Fruit fly (Drosophila melanogaster) whole organism, wandering third instar larva: ENCODE data around the gene v.
A peak's percentile ranks its signal among the peaks of the same experiment; 100 is the strongest.

Source experiments
- Abd-B ChIP-seq: fragments of >200 bp; optimal IDR thresholded peaks from 2 replicates; lab custom pipeline; 2017; ENCODE audit warnings: missing biosample characterization, missing genetic modification characterization
- CG32264 ChIP-seq: fragments of 200-800 bp; sonication (Bioruptor generic); optimal IDR thresholded peaks from 2 replicates; lab custom pipeline; 2016; ENCODE audit warnings: missing biosample characterization, missing genetic modification characterization
- CrebA ChIP-seq: fragments of 200-800 bp; sonication (Bioruptor generic); optimal IDR thresholded peaks from 2 replicates; lab custom pipeline; 2016; ENCODE audit warnings: missing biosample characterization, mild to moderate bottlenecking, missing genetic modification characterization, borderline replicate concordance
- Dfd ChIP-seq: fragments of >200 bp; optimal IDR thresholded peaks from 2 replicates; lab custom pipeline; 2017; ENCODE audit warnings: missing biosample characterization, missing genetic modification characterization
- Dif ChIP-seq: fragments of 200-275, 200-300 bp; sonication (Bioruptor generic); optimal IDR thresholded peaks from 2 replicates; lab custom pipeline; 2018; ENCODE audit warnings: missing biosample characterization, missing genetic modification characterization; ENCODE audit not compliant: partially characterized antibody
- GATAd ChIP-seq: sonication (Bioruptor generic); optimal IDR thresholded peaks from 2 replicates; lab custom pipeline; 2016; ENCODE audit warnings: missing biosample characterization, missing genetic modification characterization
- HLH106 ChIP-seq: fragments of 200-800 bp; optimal IDR thresholded peaks from 3 replicates; lab custom pipeline; 2019; ENCODE audit warnings: missing biosample characterization, mild to moderate bottlenecking, missing genetic modification characterization, moderate library complexity
- Hnf4 ChIP-seq: fragments of 200-800 bp; sonication (Bioruptor generic); optimal IDR thresholded peaks from 2 replicates; lab custom pipeline; 2016; ENCODE audit warnings: missing biosample characterization, mild to moderate bottlenecking, missing genetic modification characterization
- Hr83 ChIP-seq: fragments of 200-300 bp; sonication (Bioruptor generic); optimal IDR thresholded peaks from 2 replicates; lab custom pipeline; 2016; ENCODE audit warnings: missing biosample characterization, mild to moderate bottlenecking, missing genetic modification characterization, moderate library complexity; ENCODE audit not compliant: poor library complexity, severe bottlenecking
- Jra ChIP-seq: sonication (Bioruptor generic); optimal IDR thresholded peaks from 2 replicates; lab custom pipeline; 2016; ENCODE audit warnings: missing biosample characterization, missing genetic modification characterization
- Mio ChIP-seq: sonication (Bioruptor generic); optimal IDR thresholded peaks from 2 replicates; lab custom pipeline; 2016; ENCODE audit warnings: missing biosample characterization, missing genetic modification characterization
- Myc ChIP-seq: fragments of >200 bp; optimal IDR thresholded peaks from 2 replicates; lab custom pipeline; 2017
- N ChIP-seq: fragments of >200 bp; optimal IDR thresholded peaks from 2 replicates; lab custom pipeline; 2018; ENCODE audit warnings: missing biosample characterization, missing external identifiers, missing genetic modification characterization
- OdsH ChIP-seq: fragments of 200-800 bp; sonication (Bioruptor generic); optimal IDR thresholded peaks from 2 replicates; lab custom pipeline; 2016; ENCODE audit warnings: missing biosample characterization, mild to moderate bottlenecking, missing genetic modification characterization
- Rel ChIP-seq, 2 experiments: fragments of 200-800 bp; sonication (Bioruptor generic) in 1 of 2; optimal IDR thresholded peaks; 2 replicates in 1 of 2; 3 replicates in 1 of 2; lab custom pipeline; 2016 to 2019; ENCODE audit warnings: mild to moderate bottlenecking in 2 of 2, missing biosample characterization in 2 of 2, missing genetic modification characterization in 2 of 2, moderate library complexity in 1 of 2
- Sp1 ChIP-seq: fragments of 200-800 bp; sonication (Bioruptor generic); optimal IDR thresholded peaks from 3 replicates; lab custom pipeline; 2019; ENCODE audit warnings: missing biosample characterization, mild to moderate bottlenecking, missing genetic modification characterization, moderate library complexity
- Vsx2 ChIP-seq: fragments of 200-300, 225-300 bp; sonication (Bioruptor generic); optimal IDR thresholded peaks from 2 replicates; lab custom pipeline; 2018; ENCODE audit warnings: missing biosample characterization, missing genetic modification characterization; ENCODE audit not compliant: partially characterized antibody
- br ChIP-seq: fragments of 200-800 bp; sonication (Bioruptor generic); optimal IDR thresholded peaks from 2 replicates; lab custom pipeline; 2016; ENCODE audit warnings: missing biosample characterization, missing genetic modification characterization
- brk ChIP-seq: fragments of 200-800 bp; sonication (Bioruptor generic); optimal IDR thresholded peaks from 2 replicates; lab custom pipeline; 2016; ENCODE audit warnings: missing biosample characterization, mild to moderate bottlenecking, missing genetic modification characterization
- dl ChIP-seq, 2 experiments: fragments of 175-275, 200-275 bp in 1 of 2; fragments of 200-275 bp in 1 of 2; sonication (Bioruptor generic); optimal IDR thresholded peaks; lab custom pipeline; 2018; ENCODE audit warnings: mild to moderate bottlenecking in 2 of 2, missing biosample characterization in 2 of 2, missing genetic modification characterization in 2 of 2, moderate library complexity in 2 of 2; ENCODE audit not compliant: partially characterized antibody in 2 of 2, insufficient read depth in 1 of 2
- dmrt93B ChIP-seq: fragments of 200-800 bp; sonication (Bioruptor generic); optimal IDR thresholded peaks from 2 replicates; lab custom pipeline; 2018; ENCODE audit warnings: missing biosample characterization, mild to moderate bottlenecking, missing genetic modification characterization
- dsf ChIP-seq: sonication (Bioruptor generic); optimal IDR thresholded peaks from 2 replicates; lab custom pipeline; 2016; ENCODE audit warnings: missing biosample characterization, missing genetic modification characterization, borderline replicate concordance
- ey ChIP-seq: fragments of 200-800 bp; sonication (Bioruptor generic); optimal IDR thresholded peaks from 2 replicates; lab custom pipeline; 2016; ENCODE audit warnings: missing biosample characterization, missing genetic modification characterization
- foxo ChIP-seq, 2 experiments: fragments of 200-800 bp; sonication (Bioruptor generic); optimal IDR thresholded peaks; 2 replicates in 1 of 2; 3 replicates in 1 of 2; lab custom pipeline; 2016 to 2017; ENCODE audit warnings: missing biosample characterization in 2 of 2, missing genetic modification characterization in 2 of 2
- fru ChIP-seq: fragments of 200-800 bp; sonication (Bioruptor generic); optimal IDR thresholded peaks from 3 replicates; lab custom pipeline; 2016; ENCODE audit warnings: missing biosample characterization, mild to moderate bottlenecking, missing genetic modification characterization
- h ChIP-seq: fragments of 200-800 bp; sonication (Bioruptor generic); optimal IDR thresholded peaks from 3 replicates; lab custom pipeline; 2016; ENCODE audit warnings: missing biosample characterization, mild to moderate bottlenecking, missing genetic modification characterization
- lola ChIP-seq: fragments of >200 bp; optimal IDR thresholded peaks from 2 replicates; lab custom pipeline; 2017; ENCODE audit warnings: missing biosample characterization, missing genetic modification characterization
- pan ChIP-seq: fragments of >200 bp; optimal IDR thresholded peaks from 2 replicates; lab custom pipeline; 2017
- rgr ChIP-seq: fragments of 200-800 bp; sonication (Bioruptor generic); optimal IDR thresholded peaks from 3 replicates; lab custom pipeline; 2016; ENCODE audit warnings: missing biosample characterization, mild to moderate bottlenecking, missing genetic modification characterization
- sage ChIP-seq: fragments of 200-800 bp; sonication (Bioruptor generic); optimal IDR thresholded peaks from 2 replicates; lab custom pipeline; 2016; ENCODE audit warnings: missing biosample characterization, mild to moderate bottlenecking, missing genetic modification characterization
- sv ChIP-seq: fragments of 200-800 bp; sonication (Bioruptor generic); optimal IDR thresholded peaks from 3 replicates; lab custom pipeline; 2016; ENCODE audit warnings: missing biosample characterization, missing genetic modification characterization
- tai ChIP-seq: sonication (Bioruptor generic); optimal IDR thresholded peaks from 2 replicates; lab custom pipeline; 2016; ENCODE audit warnings: missing biosample characterization, missing genetic modification characterization
- woc ChIP-seq: sonication (Bioruptor generic); optimal IDR thresholded peaks from 2 replicates; lab custom pipeline; 2016; ENCODE audit warnings: missing biosample characterization, mild to moderate bottlenecking, missing genetic modification characterization

v gene

dm6 chrX:10927110-10927509 is 3.3 kb downstream of the v start, which contains the start of gene CG2145:
TSS of gene CG2145 (plus strand) at chrX:10927399.
- TF ChIP-seq Sp1 (peak; percentile 62), CG32264 (GFP tag; lab: Kevin White, UChicago) (peak; percentile 47), brk (peak; percentile 60), tai (GFP tag; lab: Kevin White, UChicago) (no peak), GATAd (GFP tag; lab: Kevin White, UChicago) (no peak), OdsH (GFP tag; lab: Kevin White, UChicago) (peak; percentile 34), pan (lab: Kevin White, UChicago) (no peak), Dfd (peak; percentile 67), br (GFP tag; lab: Kevin White, UChicago) (peak; percentile 40), h (peak; percentile 44), Mio (GFP tag; lab: Kevin White, UChicago) (no peak), fru (GFP tag; lab: Kevin White, UChicago) (peak; percentile 35), woc (GFP tag; lab: Kevin White, UChicago) (peak; percentile 56), Rel (GFP tag; optimal IDR thresholded peaks at IDR 0.05; lab: Kevin White, UChicago) (peak; percentile 41), Rel (tag; optimal IDR thresholded peaks at IDR 0.05; lab: Kevin White, UChicago) (peak; percentile 81), CrebA (GFP tag; lab: Kevin White, UChicago) (peak; percentile 40), dsf (GFP tag; lab: Kevin White, UChicago) (no peak), Myc (lab: Kevin White, UChicago) (no peak), foxo (GFP tag; optimal IDR thresholded peaks at IDR 0.05; lab: Kevin White, UChicago) (peak; percentile 27 to 63), sage (GFP tag; lab: Kevin White, UChicago) (peak; percentile 79), rgr (peak; percentile 14), HLH106 (tag; lab: Kevin White, UChicago) (peak; percentile 4), Hr83 (peak; percentile 48), Jra (GFP tag; lab: Kevin White, UChicago) (peak; percentile 8), Hnf4 (GFP tag; lab: Kevin White, UChicago) (peak; percentile 27)

dm6 chrX:10929613-10930012 is 5.8 kb downstream of the v start:
- no peak for TF ChIP-seq N (GFP tag; lab: Kevin White, UChicago)
- TF ChIP-seq, all 38 proteins: peak for 0

dm6 chrX:10930553-10931092 is 6.9 kb downstream of the v start, which contains the start of gene Myo10A:
TSS of gene Myo10A (plus strand) at chrX:10930840.
- peak; percentile 10 for TF ChIP-seq fru (GFP tag; lab: Kevin White, UChicago)
- no peak for TF ChIP-seq ey (GFP tag; lab: Kevin White, UChicago)
- TF ChIP-seq Vsx2 (GFP tag; lab: Kevin White, UChicago): no peak
- no peak for TF ChIP-seq foxo (GFP tag; optimal IDR thresholded peaks at IDR 0.05; lab: Kevin White, UChicago)
- TF ChIP-seq OdsH (GFP tag; lab: Kevin White, UChicago): no peak
- no peak for TF ChIP-seq dmrt93B (GFP tag; lab: Kevin White, UChicago)
- peak; percentile 64 for TF ChIP-seq Dif (GFP tag; lab: Kevin White, UChicago)
- TF ChIP-seq Mio (GFP tag; lab: Kevin White, UChicago): no peak
- TF ChIP-seq HLH106 (tag; lab: Kevin White, UChicago): no peak
- no peak for TF ChIP-seq Jra (GFP tag; lab: Kevin White, UChicago)
- TF ChIP-seq dsf (GFP tag; lab: Kevin White, UChicago): no peak
- no peak for TF ChIP-seq br (GFP tag; lab: Kevin White, UChicago)
- TF ChIP-seq dl (GFP tag; optimal IDR thresholded peaks at IDR 0.05; lab: Kevin White, UChicago; ENCODE audit: insufficient read depth in 1 of 2, partially characterized antibody in 2 of 2): peak; percentile 62 to 69
- TF ChIP-seq Myc (lab: Kevin White, UChicago): no peak
- TF ChIP-seq CrebA (GFP tag; lab: Kevin White, UChicago): no peak
- TF ChIP-seq CG32264 (GFP tag; lab: Kevin White, UChicago): no peak
- no peak for TF ChIP-seq Abd-B (GFP tag; lab: Kevin White, UChicago)
- no peak for TF ChIP-seq sv (GFP tag; lab: Kevin White, UChicago)

dm6 chrX:10931250-10931649 is 7.5 kb downstream of the v start:
- TF ChIP-seq ey (GFP tag; lab: Kevin White, UChicago): no peak
- TF ChIP-seq lola (GFP tag; lab: Kevin White, UChicago): no peak
